Worm (Caenorhabditis elegans) whole organism, late embryonic: ENCODE measurements around the gene K03A11.5.

Experiments used
- C38D4.7 ChIP-seq: fragments of 200-800 bp; sonication (Bioruptor generic); optimal IDR thresholded peaks from 2 replicates; lab custom pipeline; 2018; ENCODE audit warnings: mild to moderate bottlenecking, missing genetic modification characterization, moderate library complexity, missing compliant biosample characterization
- ceh-19 ChIP-seq: fragments of 200-800 bp; sonication (Bioruptor generic); optimal IDR thresholded peaks from 2 replicates; lab custom pipeline; 2018; ENCODE audit warnings: mild to moderate bottlenecking, missing genetic modification characterization, missing compliant biosample characterization
- fkh-10 ChIP-seq: fragments of 150-350 bp; optimal IDR thresholded peaks from 2 replicates; lab custom pipeline; 2014; ENCODE audit warnings: missing biosample characterization, missing genetic modification reagents, missing genetic modification characterization
- nhr-11 ChIP-seq: fragments of 150-350 bp; optimal IDR thresholded peaks from 2 replicates; lab custom pipeline; 2014; ENCODE audit warnings: missing biosample characterization, missing genetic modification characterization
- nhr-232 ChIP-seq: sonication (generic microtip); optimal IDR thresholded peaks from 2 replicates; lab custom pipeline; 2016; ENCODE audit warnings: missing genetic modification characterization, missing compliant biosample characterization
- pat-9 ChIP-seq: fragments of 200-800 bp; sonication (Bioruptor generic); optimal IDR thresholded peaks from 2 replicates; lab custom pipeline; 2018; ENCODE audit warnings: mild to moderate bottlenecking, missing genetic modification characterization, moderate library complexity, missing compliant biosample characterization
- pha-4 ChIP-seq: fragments of 150-350 bp; optimal IDR thresholded peaks from 2 replicates; lab custom pipeline; 2018; ENCODE audit warnings: missing biosample characterization, missing genetic modification reagents, missing genetic modification characterization
- tbx-2 ChIP-seq: sonication (generic microtip); optimal IDR thresholded peaks from 2 replicates; lab custom pipeline; 2016; ENCODE audit warnings: missing genetic modification characterization, missing compliant biosample characterization
- unc-55 ChIP-seq: sonication (generic microtip); optimal IDR thresholded peaks from 2 replicates; lab custom pipeline; 2017; ENCODE audit warnings: missing biosample characterization, missing genetic modification reagents, missing genetic modification characterization

DNA sequence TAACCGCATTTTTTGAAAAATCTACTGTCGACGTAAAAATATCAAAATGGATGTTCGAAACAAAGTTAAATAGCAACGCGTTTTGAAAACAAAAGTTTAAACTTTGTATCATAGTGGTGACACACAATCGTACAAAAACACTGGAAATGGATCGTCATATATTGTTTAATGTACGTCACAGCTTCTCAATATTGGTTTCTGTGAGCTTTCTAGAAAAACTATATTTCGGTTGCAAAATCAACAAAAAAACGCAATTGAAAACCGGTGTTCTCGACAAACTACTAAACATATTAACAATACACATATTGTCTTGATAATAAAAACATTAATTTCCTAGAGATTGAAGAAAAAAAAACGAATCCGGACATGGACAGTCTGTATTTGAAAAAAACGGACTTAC lies 37.1 kb downstream of the K03A11.5 start, which contains the start of gene R03G8.6:
- no peak for TF ChIP-seq pha-4 (tag; lab: Kevin White, UChicago)
- TF ChIP-seq pat-9 (tag; lab: Kevin White, UChicago): no peak
- TF ChIP-seq unc-55 (GFP tag; lab: Kevin White, UChicago): no peak
- TF ChIP-seq ceh-19 (GFP tag; lab: Kevin White, UChicago): no peak
- no peak for TF ChIP-seq nhr-232 (tag; lab: Kevin White, UChicago)
- TF ChIP-seq C38D4.7 (GFP tag; lab: Kevin White, UChicago): no peak
- no peak for TF ChIP-seq tbx-2 (tag; lab: Kevin White, UChicago)
- TF ChIP-seq nhr-11 (tag; lab: Kevin White, UChicago): no peak
- TF ChIP-seq fkh-10 (GFP tag; lab: Kevin White, UChicago): no peak
